Worm (Caenorhabditis elegans): ENCODE data around the gene snrp-40.1.

- no peak for TF ChIP-seq daf-19 (GFP tag; conservative IDR thresholded peaks at IDR 0.05)
- no peak for TF ChIP-seq lin-39 (tag; optimal IDR thresholded peaks at IDR 0.05)
- TF ChIP-seq arid-1 (GFP tag; conservative IDR thresholded peaks at IDR 0.05), result no peak
- no peak for TF ChIP-seq rbr-2 (tag; optimal IDR thresholded peaks at IDR 0.05)
- TF ChIP-seq nhr-6 (tag; optimal IDR thresholded peaks at IDR 0.05), result no peak
- TF ChIP-seq lin-1 (GFP tag; IDR thresholded peaks at IDR 0.05), result no peak
- no peak for TF ChIP-seq pha-4 (GFP tag; IDR thresholded peaks at IDR 0.05)
- no peak for TF ChIP-seq pha-4 (tag; optimal IDR thresholded peaks at IDR 0.05)
- TF ChIP-seq ama-1 (optimal IDR thresholded peaks at IDR 0.05), result no peak
- TF ChIP-seq unc-62 (GFP tag; optimal IDR thresholded peaks at IDR 0.05 in 1 of 2), result no peak
- no peak for TF ChIP-seq unc-62 (tag; optimal IDR thresholded peaks at IDR 0.05)
- TF ChIP-seq ztf-11 (tag; optimal IDR thresholded peaks at IDR 0.05), result no peak
These were observed 27.2 kb upstream of the snrp-40.1 start, which contains the start of gene ZK455.5 for ce11 chrX:11326827-11327226.

Data from whole organism, L4 larva.